Fruit fly (Drosophila melanogaster) whole organism, embryonic: ENCODE measurements around the gene Ire1.

ENCODE experiments used
- Adf1 ChIP-seq: fragments of 200-800 bp; sonication (Bioruptor generic); IDR thresholded peaks from 2 replicates; pipeline ENCODE4 v1.3.6; 2022; ENCODE audit warnings: missing biosample characterization, missing genetic modification characterization
- Bteb2 ChIP-seq: fragments of 200-800 bp; sonication (Bioruptor generic); optimal IDR thresholded peaks from 2 replicates; lab custom pipeline; 2016; ENCODE audit warnings: missing biosample characterization, missing genetic modification characterization
- CG10267 ChIP-seq: fragments of 200-800 bp; sonication (Bioruptor generic); optimal IDR thresholded peaks from 2 replicates; lab custom pipeline; 2018; ENCODE audit warnings: missing biosample characterization, mild to moderate bottlenecking, missing genetic modification characterization, moderate library complexity
- CG11247 ChIP-seq: fragments of 200-800 bp; sonication (Bioruptor generic); IDR thresholded peaks from 2 replicates; pipeline ENCODE4 v1.3.6; 2022; ENCODE audit warnings: missing biosample characterization, missing genetic modification characterization
- CG12071 ChIP-seq: fragments of 200-800 bp; sonication (Bioruptor generic); optimal IDR thresholded peaks from 3 replicates; lab custom pipeline; 2018; ENCODE audit warnings: missing biosample characterization, mild to moderate bottlenecking, missing genetic modification characterization
- CG12942 ChIP-seq: fragments of 200-800 bp; sonication (Bioruptor generic); optimal IDR thresholded peaks from 3 replicates; lab custom pipeline; 2016; ENCODE audit warnings: missing biosample characterization, missing genetic modification characterization
- CG13775 ChIP-seq: fragments of 200-800 bp; sonication (Bioruptor generic); optimal IDR thresholded peaks from 3 replicates; lab custom pipeline; 2017; ENCODE audit warnings: missing biosample characterization, mild to moderate bottlenecking, missing genetic modification characterization
- CG15514 ChIP-seq: fragments of 200-800 bp; sonication (Bioruptor generic); optimal IDR thresholded peaks from 3 replicates; lab custom pipeline; 2017; ENCODE audit warnings: missing biosample characterization, missing genetic modification characterization, mild to moderate bottlenecking, moderate library complexity, missing genetic modification reagents
- CG17612 ChIP-seq: fragments of 200-800 bp; sonication (Bioruptor generic); IDR thresholded peaks from 2 replicates; pipeline ENCODE4 v1.3.6; 2022; ENCODE audit warnings: missing biosample characterization, missing genetic modification characterization
- CG1832 ChIP-seq: fragments of 200-800 bp; sonication (Bioruptor generic); optimal IDR thresholded peaks from 2 replicates; lab custom pipeline; 2017; ENCODE audit warnings: missing biosample characterization, mild to moderate bottlenecking, missing genetic modification characterization, inconsistent platforms
- CG32532 ChIP-seq: fragments of 200-800 bp; sonication (Bioruptor generic); IDR thresholded peaks from 2 replicates; pipeline ENCODE4 v1.3.6; 2022; ENCODE audit warnings: missing biosample characterization, missing genetic modification characterization
- CG33213 ChIP-seq: fragments of 200-800 bp; sonication (Bioruptor generic); optimal IDR thresholded peaks from 3 replicates; lab custom pipeline; 2016; ENCODE audit warnings: missing biosample characterization, missing genetic modification characterization
- CG34376 ChIP-seq: fragments of 200-800 bp; sonication (Bioruptor generic); optimal IDR thresholded peaks from 2 replicates; lab custom pipeline; 2018; ENCODE audit warnings: missing biosample characterization, mild to moderate bottlenecking, missing genetic modification characterization
- CG3726 ChIP-seq: fragments of 200-800 bp; sonication (Bioruptor generic); IDR thresholded peaks from 3 replicates; pipeline ENCODE4, ENCODE4 v1.3.6; 2022; ENCODE audit warnings: missing biosample characterization, missing genetic modification characterization
- CG3995 ChIP-seq: fragments of 200-800 bp; sonication (Bioruptor generic); optimal IDR thresholded peaks from 3 replicates; lab custom pipeline; 2016; ENCODE audit warnings: missing biosample characterization, missing genetic modification characterization
- CG6683 ChIP-seq: fragments of 200-800 bp; sonication (Bioruptor generic); optimal IDR thresholded peaks from 2 replicates; lab custom pipeline; 2017; ENCODE audit warnings: missing biosample characterization, mild to moderate bottlenecking, missing genetic modification characterization, missing genetic modification reagents
- CG6791 ChIP-seq: fragments of 200-800 bp; sonication (Bioruptor generic); IDR thresholded peaks from 3 replicates; pipeline ENCODE4 v1.3.6; 2022; ENCODE audit warnings: missing biosample characterization, missing genetic modification characterization; ENCODE audit not compliant: partially characterized antibody
- CG8281 ChIP-seq: fragments of 200-800 bp; sonication (Bioruptor generic); optimal IDR thresholded peaks from 2 replicates; lab custom pipeline; 2018; ENCODE audit warnings: missing biosample characterization, mild to moderate bottlenecking, missing genetic modification characterization, moderate library complexity
- CG8290 ChIP-seq, 3 experiments: fragments of 200-800 bp; sonication (Bioruptor generic); optimal IDR thresholded peaks; 2 replicates each; lab custom pipeline; 2016 to 2019; ENCODE audit warnings: missing biosample characterization in 3 of 3, missing genetic modification characterization in 3 of 3, mild to moderate bottlenecking in 2 of 3, moderate library complexity in 1 of 3
- CG8478 ChIP-seq: fragments of >200 bp; optimal IDR thresholded peaks from 2 replicates; lab custom pipeline; 2018
- CG8944 ChIP-seq: fragments of 200-800 bp; sonication (Bioruptor generic); optimal IDR thresholded peaks from 3 replicates; lab custom pipeline; 2016; ENCODE audit warnings: missing biosample characterization, missing genetic modification characterization
- CG9437 ChIP-seq: fragments of 200-800 bp; sonication (Bioruptor generic); optimal IDR thresholded peaks from 2 replicates; lab custom pipeline; 2018; ENCODE audit warnings: missing biosample characterization, mild to moderate bottlenecking, missing genetic modification characterization
- HmgD ChIP-seq: fragments of 200-800 bp; sonication (Bioruptor generic); optimal IDR thresholded peaks from 3 replicates; lab custom pipeline; 2016; ENCODE audit warnings: missing biosample characterization, missing genetic modification characterization
- Jarid2 ChIP-seq: fragments of 200-800 bp; sonication (Bioruptor generic); optimal IDR thresholded peaks from 3 replicates; lab custom pipeline; 2017; ENCODE audit warnings: mild to moderate bottlenecking, missing biosample characterization, missing genetic modification reagents, missing genetic modification characterization
- Kr ChIP-seq: fragments of 200-800 bp; sonication (Bioruptor generic); optimal IDR thresholded peaks from 2 replicates; lab custom pipeline; 2017; ENCODE audit warnings: missing biosample characterization, mild to moderate bottlenecking, missing genetic modification characterization
- Myb ChIP-seq: fragments of 200-800 bp; sonication (Bioruptor generic); optimal IDR thresholded peaks from 2 replicates; lab custom pipeline; 2016; ENCODE audit warnings: missing biosample characterization, missing genetic modification characterization
- NC2β ChIP-seq: fragments of 200-800 bp; sonication (Bioruptor generic); optimal IDR thresholded peaks from 2 replicates; lab custom pipeline; 2016; ENCODE audit warnings: missing biosample characterization, missing genetic modification characterization
- Neu2 ChIP-seq: fragments of 200-800 bp; sonication (Bioruptor generic); optimal IDR thresholded peaks from 3 replicates; lab custom pipeline; 2016; ENCODE audit warnings: missing biosample characterization, missing genetic modification characterization, borderline replicate concordance
- Nf-YC ChIP-seq: fragments of 200-800 bp; optimal IDR thresholded peaks from 3 replicates; lab custom pipeline; 2019; ENCODE audit warnings: missing biosample characterization, mild to moderate bottlenecking, missing genetic modification characterization, moderate library complexity
- Ptx1 ChIP-seq: fragments of 200-800 bp; sonication (Bioruptor generic); IDR thresholded peaks from 2 replicates; pipeline ENCODE4 v1.3.6; 2022; ENCODE audit warnings: missing biosample characterization, missing genetic modification characterization
- Sox100B ChIP-seq: fragments of 200-800 bp; sonication (Bioruptor generic); optimal IDR thresholded peaks from 3 replicates; lab custom pipeline; 2018; ENCODE audit warnings: missing biosample characterization, mild to moderate bottlenecking, missing genetic modification characterization
- TFAM ChIP-seq: fragments of 200-800 bp; sonication (Bioruptor generic); optimal IDR thresholded peaks from 2 replicates; lab custom pipeline; 2017; ENCODE audit warnings: missing biosample characterization, missing genetic modification characterization, inconsistent platforms
- Xbp1 ChIP-seq: fragments of 200-800 bp; sonication (Bioruptor generic); optimal IDR thresholded peaks from 3 replicates; lab custom pipeline; 2016; ENCODE audit warnings: missing biosample characterization, mild to moderate bottlenecking, missing genetic modification characterization
- ac ChIP-seq: fragments of 200-800 bp; sonication (Bioruptor generic); optimal IDR thresholded peaks from 3 replicates; lab custom pipeline; 2017; ENCODE audit warnings: missing biosample characterization, mild to moderate bottlenecking, missing genetic modification characterization
- cwo ChIP-seq: fragments of 200-800 bp; sonication (Bioruptor generic); optimal IDR thresholded peaks from 3 replicates; lab custom pipeline; 2017; ENCODE audit warnings: missing biosample characterization, missing genetic modification characterization, mild to moderate bottlenecking, moderate library complexity, missing genetic modification reagents
- eve ChIP-seq, 2 experiments: fragments of >200 bp; optimal IDR thresholded peaks; 2 replicates each; lab custom pipeline; 2017; ENCODE audit warnings: missing biosample characterization in 2 of 2, missing genetic modification characterization in 2 of 2
- exex ChIP-seq: fragments of 200-800 bp; sonication (Bioruptor generic); optimal IDR thresholded peaks from 4 replicates; lab custom pipeline; 2018; ENCODE audit warnings: missing biosample characterization, mild to moderate bottlenecking, missing genetic modification characterization, moderate library complexity
- fd102C ChIP-seq: fragments of 200-800 bp; sonication (Bioruptor generic); optimal IDR thresholded peaks from 2 replicates; lab custom pipeline; 2018; ENCODE audit warnings: missing biosample characterization, mild to moderate bottlenecking, missing genetic modification characterization, moderate library complexity
- fru ChIP-seq: fragments of >200 bp; optimal IDR thresholded peaks from 2 replicates; lab custom pipeline; 2017
- gcm ChIP-seq: fragments of 200-800 bp; sonication (Bioruptor generic); optimal IDR thresholded peaks from 2 replicates; lab custom pipeline; 2019; ENCODE audit warnings: missing biosample characterization, mild to moderate bottlenecking, missing genetic modification characterization, moderate library complexity
- gfzf ChIP-seq: fragments of 200-800 bp; sonication (Bioruptor generic); optimal IDR thresholded peaks from 2 replicates; lab custom pipeline; 2016; ENCODE audit warnings: missing biosample characterization, mild to moderate bottlenecking, missing genetic modification characterization, moderate library complexity
- gsb-n ChIP-seq: fragments of 200-800 bp; sonication (Bioruptor generic); optimal IDR thresholded peaks from 3 replicates; lab custom pipeline; 2018; ENCODE audit warnings: missing biosample characterization, mild to moderate bottlenecking, missing genetic modification characterization
- gt ChIP-seq: fragments of 200-800 bp; sonication (Bioruptor generic); IDR thresholded peaks from 2 replicates; pipeline ENCODE4 v1.3.6; 2022; ENCODE audit warnings: missing biosample characterization, missing genetic modification characterization
- hkb ChIP-seq, 2 experiments: fragments of 200-800 bp in 1 of 2; fragments of >200 bp in 1 of 2; sonication (Bioruptor generic) in 1 of 2; IDR thresholded peaks in 1 of 2; optimal IDR thresholded peaks in 1 of 2; 2 replicates each; pipeline versions ENCODE4 v1.3.6 to Lab custom; 2017 to 2022; ENCODE audit warnings: missing biosample characterization in 1 of 2, missing genetic modification characterization in 1 of 2
- lbe ChIP-seq: fragments of 200-800 bp; sonication (Bioruptor generic); optimal IDR thresholded peaks from 2 replicates; lab custom pipeline; 2016; ENCODE audit warnings: missing biosample characterization, mild to moderate bottlenecking, missing genetic modification characterization
- nerfin-1 ChIP-seq: fragments of 200-800 bp; sonication (Bioruptor generic); optimal IDR thresholded peaks from 3 replicates; lab custom pipeline; 2019; ENCODE audit warnings: missing biosample characterization, mild to moderate bottlenecking, missing genetic modification characterization, moderate library complexity
- p53 ChIP-seq: fragments of 200-800 bp; sonication (Bioruptor generic); optimal IDR thresholded peaks from 2 replicates; lab custom pipeline; 2016; ENCODE audit warnings: missing biosample characterization, missing genetic modification characterization
- row ChIP-seq: fragments of 200-800 bp; sonication (Bioruptor generic); IDR thresholded peaks from 3 replicates; pipeline ENCODE4 v1.3.6; 2022; ENCODE audit warnings: missing biosample characterization, missing genetic modification characterization
- sug ChIP-seq: fragments of 200-800 bp; optimal IDR thresholded peaks from 2 replicates; lab custom pipeline; 2019; ENCODE audit warnings: missing biosample characterization, mild to moderate bottlenecking, missing genetic modification characterization, moderate library complexity
- yki ChIP-seq: fragments of >200 bp; optimal IDR thresholded peaks from 3 replicates; lab custom pipeline; 2018

Ire1 gene

DNA sequence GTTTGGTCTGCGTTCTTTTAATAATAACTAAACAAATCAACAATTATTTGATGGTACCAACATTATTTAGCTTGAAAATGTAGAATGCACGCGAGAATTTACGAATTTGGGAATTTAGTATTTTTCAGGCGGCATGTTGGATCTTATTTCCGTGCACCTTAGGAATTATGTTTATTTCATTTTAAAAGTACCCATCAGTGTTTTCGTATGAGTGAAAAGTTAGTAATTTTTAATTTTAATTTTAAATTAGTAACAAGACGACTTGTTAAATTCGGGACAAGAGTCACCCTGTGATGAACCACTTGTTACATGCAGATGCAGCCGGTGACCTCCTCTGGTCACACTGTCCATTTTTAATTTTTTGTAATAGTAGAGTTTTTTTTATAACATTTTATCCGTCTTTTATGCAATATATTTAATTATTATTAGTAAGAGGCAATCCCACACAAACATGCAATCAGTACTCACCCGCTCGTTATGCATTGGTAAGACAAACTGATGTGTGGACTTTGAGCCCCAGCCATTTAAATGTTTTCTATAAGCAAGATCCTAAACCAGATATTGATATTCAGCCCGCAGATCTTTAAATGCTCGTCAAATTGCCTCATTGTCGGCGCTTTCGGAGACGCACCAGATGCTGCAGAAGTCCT lies 16.5 kb upstream of the Ire1 start, which contains the start of the genes CG17186 and Arc42 (continued):
- TF ChIP-seq nerfin-1 (tag; lab: Kevin White, UChicago) (no peak), CG12071 (GFP tag; lab: Kevin White, UChicago) (no peak), Nf-YC (tag; lab: Kevin White, UChicago) (peak; percentile 19), gcm (GFP tag; lab: Kevin White, UChicago) (no peak), CG32532 (GFP tag; lab: Robert Waterston, UW) (no peak), CG8281 (tag; lab: Kevin White, UChicago) (no peak), Ptx1 (GFP tag; lab: Robert Waterston, UW) (peak; percentile 21; the same call in 1 of the 2 replicates), sug (tag; lab: Kevin White, UChicago) (peak; percentile 23), CG8290 (GFP tag; optimal IDR thresholded peaks at IDR 0.05; lab: Kevin White, UChicago) (no peak), CG8290 (tag; optimal IDR thresholded peaks at IDR 0.05; lab: Kevin White, UChicago) (no peak), CG8944 (GFP tag; lab: Kevin White, UChicago) (no peak), TFAM (GFP tag; lab: Kevin White, UChicago) (no peak), eve (GFP tag; optimal IDR thresholded peaks at IDR 0.05; lab: Kevin White, UChicago) (no peak), CG34376 (GFP tag; lab: Kevin White, UChicago) (no peak), CG17612 (GFP tag; lab: Robert Waterston, UW) (no peak), CG33213 (GFP tag; lab: Kevin White, UChicago) (peak; percentile 14), CG8478 (no peak), CG15514 (peak; percentile 88), cwo (GFP tag; lab: Kevin White, UChicago) (no peak), Neu2 (GFP tag; lab: Kevin White, UChicago) (no peak), HmgD (GFP tag; lab: Kevin White, UChicago) (no peak), CG10267 (tag; lab: Kevin White, UChicago) (peak; percentile 30), Jarid2 (no peak), gt (GFP tag; lab: Robert Waterston, UW) (no peak), Adf1 (no peak), p53 (GFP tag; lab: Kevin White, UChicago) (no peak), lbe (GFP tag; lab: Kevin White, UChicago) (peak; percentile 30), CG3726 (no peak), CG12942 (GFP tag; lab: Kevin White, UChicago) (no peak), ac (GFP tag; lab: Kevin White, UChicago) (no peak), exex (tag; lab: Kevin White, UChicago) (peak; percentile 3), Kr (GFP tag; lab: Kevin White, UChicago) (no peak), CG13775 (GFP tag; lab: Kevin White, UChicago) (peak; percentile 19), fru (lab: Kevin White, UChicago) (no peak), CG11247 (GFP tag; lab: Robert Waterston, UW) (no peak), CG1832 (GFP tag; lab: Kevin White, UChicago) (no peak), gfzf (peak; percentile 88), Sox100B (peak; percentile 7), NC2β (GFP tag; lab: Kevin White, UChicago) (no peak), CG3995 (GFP tag; lab: Kevin White, UChicago) (no peak), Xbp1 (peak; percentile 22), yki (lab: Kevin White, UChicago) (no peak), hkb (optimal IDR thresholded peaks at IDR 0.05; lab: Kevin White, UChicago) (no peak), hkb (GFP tag; IDR thresholded peaks at IDR 0.05; lab: Robert Waterston, UW) (no peak), row (GFP tag; lab: Robert Waterston, UW) (peak; percentile 38), CG9437 (GFP tag; lab: Kevin White, UChicago) (no peak), fd102C (GFP tag; lab: Kevin White, UChicago) (no peak), Bteb2 (GFP tag; lab: Kevin White, UChicago) (peak; percentile 4), CG6791 (GFP tag; lab: Robert Waterston, UW) (0 out of 3 replicates have a peak, but pooled peaks have one; percentile 42), gsb-n (peak; percentile 29), Myb (GFP tag; lab: Kevin White, UChicago) (peak; percentile 8), CG6683 (no peak)
